Fruit fly (Drosophila melanogaster) whole organism, wandering third instar larva: Measurements from ENCODE around the gene CG13075.

Experiments
- Abd-B ChIP-seq: fragments of >200 bp; optimal IDR thresholded peaks from 2 replicates; lab custom pipeline; 2017; ENCODE audit warnings: missing biosample characterization, missing genetic modification characterization
- CG32264 ChIP-seq: fragments of 200-800 bp; sonication (Bioruptor generic); optimal IDR thresholded peaks from 2 replicates; lab custom pipeline; 2016; ENCODE audit warnings: missing biosample characterization, missing genetic modification characterization
- CG9705 ChIP-seq: fragments of 200-800 bp; sonication (Bioruptor generic); optimal IDR thresholded peaks from 2 replicates; lab custom pipeline; 2018; ENCODE audit warnings: missing biosample characterization, mild to moderate bottlenecking, missing genetic modification characterization
- CrebA ChIP-seq: fragments of 200-800 bp; sonication (Bioruptor generic); optimal IDR thresholded peaks from 2 replicates; lab custom pipeline; 2016; ENCODE audit warnings: missing biosample characterization, mild to moderate bottlenecking, missing genetic modification characterization, borderline replicate concordance
- Dfd ChIP-seq: fragments of >200 bp; optimal IDR thresholded peaks from 2 replicates; lab custom pipeline; 2017; ENCODE audit warnings: missing biosample characterization, missing genetic modification characterization
- Dif ChIP-seq: fragments of 200-275, 200-300 bp; sonication (Bioruptor generic); optimal IDR thresholded peaks from 2 replicates; lab custom pipeline; 2018; ENCODE audit warnings: missing biosample characterization, missing genetic modification characterization; ENCODE audit not compliant: partially characterized antibody
- HLH106 ChIP-seq: fragments of 200-800 bp; optimal IDR thresholded peaks from 3 replicates; lab custom pipeline; 2019; ENCODE audit warnings: missing biosample characterization, mild to moderate bottlenecking, missing genetic modification characterization, moderate library complexity
- Hnf4 ChIP-seq: fragments of 200-800 bp; sonication (Bioruptor generic); optimal IDR thresholded peaks from 2 replicates; lab custom pipeline; 2016; ENCODE audit warnings: missing biosample characterization, mild to moderate bottlenecking, missing genetic modification characterization
- Hr78 ChIP-seq: fragments of >200 bp; optimal IDR thresholded peaks from 2 replicates; lab custom pipeline; 2017; ENCODE audit warnings: missing biosample characterization, missing genetic modification characterization
- Hr83 ChIP-seq: fragments of 200-300 bp; sonication (Bioruptor generic); optimal IDR thresholded peaks from 2 replicates; lab custom pipeline; 2016; ENCODE audit warnings: missing biosample characterization, mild to moderate bottlenecking, missing genetic modification characterization, moderate library complexity; ENCODE audit not compliant: poor library complexity, severe bottlenecking
- Mio ChIP-seq: sonication (Bioruptor generic); optimal IDR thresholded peaks from 2 replicates; lab custom pipeline; 2016; ENCODE audit warnings: missing biosample characterization, missing genetic modification characterization
- N ChIP-seq: fragments of >200 bp; optimal IDR thresholded peaks from 2 replicates; lab custom pipeline; 2018; ENCODE audit warnings: missing biosample characterization, missing external identifiers, missing genetic modification characterization
- OdsH ChIP-seq: fragments of 200-800 bp; sonication (Bioruptor generic); optimal IDR thresholded peaks from 2 replicates; lab custom pipeline; 2016; ENCODE audit warnings: missing biosample characterization, mild to moderate bottlenecking, missing genetic modification characterization
- Rel ChIP-seq, 2 experiments: fragments of 200-800 bp; sonication (Bioruptor generic) in 1 of 2; optimal IDR thresholded peaks; 2 replicates in 1 of 2; 3 replicates in 1 of 2; lab custom pipeline; 2016 to 2019; ENCODE audit warnings: mild to moderate bottlenecking in 2 of 2, missing biosample characterization in 2 of 2, missing genetic modification characterization in 2 of 2, moderate library complexity in 1 of 2
- Sp1 ChIP-seq: fragments of 200-800 bp; sonication (Bioruptor generic); optimal IDR thresholded peaks from 3 replicates; lab custom pipeline; 2019; ENCODE audit warnings: missing biosample characterization, mild to moderate bottlenecking, missing genetic modification characterization, moderate library complexity
- Vsx2 ChIP-seq: fragments of 200-300, 225-300 bp; sonication (Bioruptor generic); optimal IDR thresholded peaks from 2 replicates; lab custom pipeline; 2018; ENCODE audit warnings: missing biosample characterization, missing genetic modification characterization; ENCODE audit not compliant: partially characterized antibody
- br ChIP-seq: fragments of 200-800 bp; sonication (Bioruptor generic); optimal IDR thresholded peaks from 2 replicates; lab custom pipeline; 2016; ENCODE audit warnings: missing biosample characterization, missing genetic modification characterization
- brk ChIP-seq: fragments of 200-800 bp; sonication (Bioruptor generic); optimal IDR thresholded peaks from 2 replicates; lab custom pipeline; 2016; ENCODE audit warnings: missing biosample characterization, mild to moderate bottlenecking, missing genetic modification characterization
- dl ChIP-seq, 2 experiments: fragments of 175-275, 200-275 bp in 1 of 2; fragments of 200-275 bp in 1 of 2; sonication (Bioruptor generic); optimal IDR thresholded peaks; lab custom pipeline; 2018; ENCODE audit warnings: mild to moderate bottlenecking in 2 of 2, missing biosample characterization in 2 of 2, missing genetic modification characterization in 2 of 2, moderate library complexity in 2 of 2; ENCODE audit not compliant: partially characterized antibody in 2 of 2, insufficient read depth in 1 of 2
- dmrt93B ChIP-seq: fragments of 200-800 bp; sonication (Bioruptor generic); optimal IDR thresholded peaks from 2 replicates; lab custom pipeline; 2018; ENCODE audit warnings: missing biosample characterization, mild to moderate bottlenecking, missing genetic modification characterization
- foxo ChIP-seq, 2 experiments: fragments of 200-800 bp; sonication (Bioruptor generic); optimal IDR thresholded peaks; 2 replicates in 1 of 2; 3 replicates in 1 of 2; lab custom pipeline; 2016 to 2017; ENCODE audit warnings: missing biosample characterization in 2 of 2, missing genetic modification characterization in 2 of 2
- fru ChIP-seq: fragments of 200-800 bp; sonication (Bioruptor generic); optimal IDR thresholded peaks from 3 replicates; lab custom pipeline; 2016; ENCODE audit warnings: missing biosample characterization, mild to moderate bottlenecking, missing genetic modification characterization
- h ChIP-seq: fragments of 200-800 bp; sonication (Bioruptor generic); optimal IDR thresholded peaks from 3 replicates; lab custom pipeline; 2016; ENCODE audit warnings: missing biosample characterization, mild to moderate bottlenecking, missing genetic modification characterization
- jim ChIP-seq: fragments of 175-275, 200-325 bp; sonication (Bioruptor generic); optimal IDR thresholded peaks from 2 replicates; lab custom pipeline; 2016; ENCODE audit warnings: missing biosample characterization, mild to moderate bottlenecking, missing genetic modification characterization
- psq ChIP-seq: fragments of 200-800 bp; sonication (Bioruptor generic); optimal IDR thresholded peaks from 3 replicates; lab custom pipeline; 2017; ENCODE audit warnings: missing biosample characterization, mild to moderate bottlenecking, missing genetic modification characterization, moderate library complexity
- rgr ChIP-seq: fragments of 200-800 bp; sonication (Bioruptor generic); optimal IDR thresholded peaks from 3 replicates; lab custom pipeline; 2016; ENCODE audit warnings: missing biosample characterization, mild to moderate bottlenecking, missing genetic modification characterization
- sage ChIP-seq: fragments of 200-800 bp; sonication (Bioruptor generic); optimal IDR thresholded peaks from 2 replicates; lab custom pipeline; 2016; ENCODE audit warnings: missing biosample characterization, mild to moderate bottlenecking, missing genetic modification characterization
- sv ChIP-seq: fragments of 200-800 bp; sonication (Bioruptor generic); optimal IDR thresholded peaks from 3 replicates; lab custom pipeline; 2016; ENCODE audit warnings: missing biosample characterization, missing genetic modification characterization
- tai ChIP-seq: sonication (Bioruptor generic); optimal IDR thresholded peaks from 2 replicates; lab custom pipeline; 2016; ENCODE audit warnings: missing biosample characterization, missing genetic modification characterization
- usp ChIP-seq: fragments of >200 bp; optimal IDR thresholded peaks from 2 replicates; lab custom pipeline; 2017; ENCODE audit warnings: missing biosample characterization, missing genetic modification characterization
- woc ChIP-seq: sonication (Bioruptor generic); optimal IDR thresholded peaks from 2 replicates; lab custom pipeline; 2016; ENCODE audit warnings: missing biosample characterization, mild to moderate bottlenecking, missing genetic modification characterization

Gene CG13075

DNA sequence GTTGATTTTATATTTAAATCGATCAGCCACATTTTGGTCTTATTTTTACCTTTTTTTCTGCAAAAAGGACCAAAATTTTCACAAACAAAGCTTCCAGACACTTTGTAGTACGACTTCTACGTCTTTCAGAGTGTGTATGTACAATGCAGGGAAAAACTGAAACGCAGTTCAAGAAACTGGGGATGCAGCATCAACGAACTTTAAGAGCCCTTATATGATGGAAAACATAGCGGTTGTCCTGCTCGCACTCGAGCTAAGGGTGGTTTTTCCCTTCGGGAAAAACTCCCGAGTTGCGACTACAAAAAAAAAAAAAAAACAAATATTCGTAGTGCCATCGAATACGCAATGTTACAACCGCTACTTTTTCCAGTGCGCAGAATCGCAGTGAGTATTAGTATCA is 43.4 kb upstream of the CG13075 start:
- TF ChIP-seq sage (GFP tag; lab: Kevin White, UChicago) = no peak
- TF ChIP-seq Dif (GFP tag; lab: Kevin White, UChicago) = peak; percentile 16

DNA sequence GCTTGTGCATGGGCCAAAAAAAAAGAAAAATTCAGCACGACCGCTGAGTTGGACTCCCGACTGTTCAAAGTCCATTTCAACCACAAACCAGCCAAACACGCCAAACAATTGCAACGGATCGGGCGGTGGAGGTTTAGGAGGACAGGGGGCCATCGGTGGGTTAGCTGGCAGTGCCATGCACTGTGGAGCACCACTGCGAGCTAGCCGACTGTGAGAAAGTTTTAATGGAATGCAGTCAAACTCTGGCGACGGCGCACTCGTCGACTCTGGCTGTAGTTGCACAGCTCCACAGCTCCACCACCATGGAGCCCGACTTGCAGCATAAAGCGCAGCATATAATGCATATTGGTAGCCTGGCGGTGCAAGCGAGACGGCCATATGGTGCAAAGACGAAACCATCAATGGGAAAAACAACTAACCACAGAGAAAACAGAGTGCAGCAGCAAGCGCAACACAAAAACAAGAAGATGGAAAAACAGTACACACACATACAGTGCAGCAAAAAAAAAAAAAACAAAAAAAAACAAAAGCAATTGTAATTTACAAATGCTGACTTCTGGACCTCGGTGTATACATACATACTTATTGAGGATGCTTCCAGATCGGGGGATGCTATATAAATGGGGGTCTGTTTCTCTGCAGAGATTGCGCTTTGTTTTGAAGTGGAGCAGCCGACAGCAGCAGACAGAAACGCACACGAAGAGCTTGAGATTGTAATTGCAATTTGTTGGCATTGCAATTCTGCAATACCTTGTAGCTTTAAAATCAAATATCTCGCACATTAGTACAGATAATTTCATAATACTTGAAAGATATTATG is 42.3 kb upstream of the CG13075 start:
- TF ChIP-seq h = no peak
- TF ChIP-seq jim (GFP tag; lab: Kevin White, UChicago) = no peak
- no peak for TF ChIP-seq Rel (GFP tag; optimal IDR thresholded peaks at IDR 0.05; lab: Kevin White, UChicago)
- TF ChIP-seq Rel (tag; optimal IDR thresholded peaks at IDR 0.05; lab: Kevin White, UChicago) = peak; percentile 46
- no peak for TF ChIP-seq HLH106 (tag; lab: Kevin White, UChicago)
- peak; percentile 16 for TF ChIP-seq fru
- peak; percentile 58 for TF ChIP-seq Hr83 (GFP tag; lab: Kevin White, UChicago)
- peak; percentile 51 for TF ChIP-seq Sp1
- TF ChIP-seq Dif (GFP tag; lab: Kevin White, UChicago) = peak; percentile 61
- no peak for TF ChIP-seq Dfd (GFP tag; lab: Kevin White, UChicago)
- no peak for TF ChIP-seq N (GFP tag; lab: Kevin White, UChicago)
- peak; percentile 79 for TF ChIP-seq Hnf4 (GFP tag; lab: Kevin White, UChicago)
- peak; percentile 32 for TF ChIP-seq psq (GFP tag; lab: Kevin White, UChicago)
- TF ChIP-seq dl (GFP tag; optimal IDR thresholded peaks at IDR 0.05; lab: Kevin White, UChicago; ENCODE audit: insufficient read depth in 1 of 2, partially characterized antibody in 2 of 2) = peak in 1 of 2 experiments; percentile 5
- no peak for TF ChIP-seq tai (GFP tag; lab: Kevin White, UChicago)
- TF ChIP-seq woc (GFP tag; lab: Kevin White, UChicago) = peak; percentile 23
- peak; percentile 30 for TF ChIP-seq brk
- no peak for TF ChIP-seq foxo (GFP tag; optimal IDR thresholded peaks at IDR 0.05; lab: Kevin White, UChicago)

DNA sequence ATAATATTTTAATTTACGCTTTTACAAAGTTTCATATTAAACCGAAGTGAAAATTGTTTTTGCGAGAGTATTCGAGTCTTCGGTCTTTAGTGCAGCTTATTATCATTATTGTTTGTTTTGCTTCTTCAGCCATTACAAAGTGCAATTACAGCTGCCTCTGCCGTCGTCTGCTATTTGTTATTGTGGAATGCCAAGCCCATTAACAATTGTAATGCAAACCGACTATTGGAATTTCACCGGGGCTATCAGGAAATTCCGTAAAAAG is 41.8 kb upstream of the CG13075 start:
- no peak for TF ChIP-seq Dif (GFP tag; lab: Kevin White, UChicago)
- no peak for TF ChIP-seq Vsx2 (GFP tag; lab: Kevin White, UChicago)
- TF ChIP-seq CG32264 (GFP tag; lab: Kevin White, UChicago) = no peak
- TF ChIP-seq h = no peak
- TF ChIP-seq tai (GFP tag; lab: Kevin White, UChicago) = no peak
- TF ChIP-seq Abd-B = no peak
- TF ChIP-seq N (GFP tag; lab: Kevin White, UChicago) = no peak
- no peak for TF ChIP-seq Hr83 (GFP tag; lab: Kevin White, UChicago)
- no peak for TF ChIP-seq rgr (GFP tag; lab: Kevin White, UChicago)
- no peak for TF ChIP-seq foxo (GFP tag; optimal IDR thresholded peaks at IDR 0.05; lab: Kevin White, UChicago)
- TF ChIP-seq CG9705 (GFP tag; lab: Kevin White, UChicago) = no peak
- TF ChIP-seq sv (GFP tag; lab: Kevin White, UChicago) = no peak

DNA sequence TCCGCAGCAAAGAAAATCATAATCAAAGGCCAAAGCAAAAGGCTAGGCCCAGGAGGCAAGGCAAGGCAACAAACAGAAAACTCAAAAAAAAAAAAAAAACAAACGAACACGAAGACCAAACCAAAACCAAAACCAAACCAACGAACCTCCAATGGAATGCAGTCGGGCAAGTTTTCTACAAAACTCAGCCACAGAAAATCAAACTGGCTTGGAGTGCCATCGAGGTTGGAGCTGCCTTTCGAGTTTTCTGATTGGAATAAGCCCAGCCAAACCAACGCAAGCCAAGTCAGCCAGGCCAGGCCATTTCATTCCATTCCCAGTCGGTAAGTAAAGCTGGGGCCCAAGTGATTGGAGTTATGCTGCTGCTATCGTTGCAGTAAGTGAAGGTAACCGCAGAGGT is 41.2 kb upstream of the CG13075 start:
- TF ChIP-seq dl (GFP tag; optimal IDR thresholded peaks at IDR 0.05; lab: Kevin White, UChicago; ENCODE audit: insufficient read depth in 1 of 2, partially characterized antibody in 2 of 2) (peak in 1 of 2 experiments; percentile 3), CrebA (GFP tag; lab: Kevin White, UChicago) (peak; percentile 25), rgr (GFP tag; lab: Kevin White, UChicago) (no peak), fru (peak; percentile 35), sv (GFP tag; lab: Kevin White, UChicago) (no peak), Hr83 (GFP tag; lab: Kevin White, UChicago) (peak; percentile 35), Hnf4 (GFP tag; lab: Kevin White, UChicago) (no peak)

DNA sequence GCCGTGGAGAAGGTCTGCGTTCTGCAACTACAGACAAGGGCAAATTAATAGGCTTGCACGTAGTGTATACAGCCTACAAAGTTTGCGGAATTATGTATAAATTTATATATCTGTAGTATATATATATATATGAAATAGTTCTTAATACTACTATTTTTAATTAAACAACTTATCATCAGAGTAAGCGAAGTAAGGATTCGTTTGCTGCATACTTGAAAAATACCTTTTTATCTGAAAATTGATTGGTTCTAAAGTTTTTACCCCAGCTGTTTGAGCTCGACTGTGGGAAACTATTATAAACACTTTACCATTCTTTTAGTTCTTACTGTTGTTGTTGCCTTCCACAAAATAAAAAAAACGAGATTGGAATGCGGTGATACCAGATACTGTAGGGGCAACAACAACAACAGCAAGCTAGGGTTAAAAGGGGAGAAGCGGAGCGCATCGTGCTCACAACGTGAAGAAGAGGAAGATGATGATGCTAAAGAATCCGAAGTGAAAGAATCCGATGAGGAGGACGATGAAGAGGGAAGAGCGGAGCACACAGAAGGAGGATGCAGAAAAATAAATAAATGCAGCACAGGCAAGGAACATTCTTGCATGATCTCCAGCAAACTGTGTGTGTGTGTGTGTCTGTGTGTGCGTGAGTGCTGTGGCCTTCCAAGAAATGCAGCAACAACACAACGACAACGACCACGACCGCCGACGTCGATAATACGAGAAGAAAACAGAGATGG is 40.6 kb upstream of the CG13075 start:
- TF ChIP-seq sage (GFP tag; lab: Kevin White, UChicago) (no peak), OdsH (peak; percentile 60), psq (GFP tag; lab: Kevin White, UChicago) (peak; percentile 92), jim (GFP tag; lab: Kevin White, UChicago) (no peak), CG32264 (GFP tag; lab: Kevin White, UChicago) (no peak), HLH106 (tag; lab: Kevin White, UChicago) (peak; percentile 86), h (peak; percentile 47), Dif (GFP tag; lab: Kevin White, UChicago) (peak; percentile 17), Hr78 (GFP tag; lab: Kevin White, UChicago) (no peak), brk (no peak), CG9705 (GFP tag; lab: Kevin White, UChicago) (peak; percentile 70), Hnf4 (GFP tag; lab: Kevin White, UChicago) (peak; percentile 22), rgr (GFP tag; lab: Kevin White, UChicago) (peak; percentile 64), dmrt93B (GFP tag; lab: Kevin White, UChicago) (peak; percentile 78), Mio (no peak), Vsx2 (GFP tag; lab: Kevin White, UChicago) (peak; percentile 57), foxo (GFP tag; optimal IDR thresholded peaks at IDR 0.05; lab: Kevin White, UChicago) (peak in 1 of 2 experiments; percentile 72), Rel (GFP tag; optimal IDR thresholded peaks at IDR 0.05; lab: Kevin White, UChicago) (no peak), Rel (tag; optimal IDR thresholded peaks at IDR 0.05; lab: Kevin White, UChicago) (peak; percentile 23), usp (no peak), N (GFP tag; lab: Kevin White, UChicago) (no peak), dl (GFP tag; optimal IDR thresholded peaks at IDR 0.05; lab: Kevin White, UChicago; ENCODE audit: insufficient read depth in 1 of 2, partially characterized antibody in 2 of 2) (peak in 1 of 2 experiments; percentile 17), fru (peak; percentile 74), Dfd (GFP tag; lab: Kevin White, UChicago) (peak; percentile 62), br (GFP tag; lab: Kevin White, UChicago) (no peak), tai (GFP tag; lab: Kevin White, UChicago) (peak; percentile 10), Sp1 (peak; percentile 90)
